Fruit fly (Drosophila melanogaster) whole organism, embryonic: Measurements from ENCODE around the gene CG7781.

ENCODE experiments used
- B-H2 ChIP-seq: fragments of 200-800 bp; sonication (Bioruptor generic); optimal IDR thresholded peaks from 2 replicates; lab custom pipeline; 2018; ENCODE audit warnings: missing biosample characterization, mild to moderate bottlenecking, missing genetic modification characterization
- BEAF-32 ChIP-seq: fragments of 200-800 bp; sonication (Bioruptor generic); optimal IDR thresholded peaks from 3 replicates; lab custom pipeline; 2017; ENCODE audit warnings: missing biosample characterization, missing genetic modification characterization, mild to moderate bottlenecking, moderate library complexity, missing genetic modification reagents
- CG10267 ChIP-seq: fragments of 200-800 bp; sonication (Bioruptor generic); optimal IDR thresholded peaks from 2 replicates; lab custom pipeline; 2018; ENCODE audit warnings: missing biosample characterization, mild to moderate bottlenecking, missing genetic modification characterization, moderate library complexity
- CG11085 ChIP-seq: fragments of 200-800 bp; sonication (Bioruptor generic); IDR thresholded peaks from 2 replicates; pipeline ENCODE4 v1.3.6; 2022; ENCODE audit warnings: missing biosample characterization, missing genetic modification characterization
- CG11723 ChIP-seq: fragments of 200-800 bp; sonication (Bioruptor generic); optimal IDR thresholded peaks from 2 replicates; lab custom pipeline; 2017; ENCODE audit warnings: missing biosample characterization, mild to moderate bottlenecking, missing genetic modification characterization
- CG12391 ChIP-seq: fragments of 200-800 bp; sonication (Bioruptor generic); optimal IDR thresholded peaks from 3 replicates; lab custom pipeline; 2018; ENCODE audit warnings: missing biosample characterization, mild to moderate bottlenecking, missing genetic modification characterization, moderate library complexity
- CG14667 ChIP-seq: fragments of 200-800 bp; sonication (Bioruptor generic); IDR thresholded peaks from 2 replicates; pipeline ENCODE4 v1.3.6; 2022; ENCODE audit warnings: missing biosample characterization, missing genetic modification characterization
- CG15601 ChIP-seq: fragments of 200-800 bp; sonication (Bioruptor generic); optimal IDR thresholded peaks from 3 replicates; lab custom pipeline; 2019; ENCODE audit warnings: missing biosample characterization, mild to moderate bottlenecking, missing genetic modification characterization, moderate library complexity
- CG16779 ChIP-seq: fragments of 200-800 bp; sonication (Bioruptor generic); IDR thresholded peaks from 2 replicates; pipeline ENCODE4 v1.3.6; 2022; ENCODE audit warnings: missing biosample characterization, missing genetic modification characterization
- CG17186 ChIP-seq: fragments of 200-800 bp; sonication (Bioruptor generic); optimal IDR thresholded peaks from 3 replicates; lab custom pipeline; 2017; ENCODE audit warnings: missing biosample characterization, missing genetic modification reagents, missing genetic modification characterization
- CG1832 ChIP-seq: fragments of 200-800 bp; sonication (Bioruptor generic); optimal IDR thresholded peaks from 2 replicates; lab custom pipeline; 2017; ENCODE audit warnings: missing biosample characterization, mild to moderate bottlenecking, missing genetic modification characterization, inconsistent platforms
- CG18764 ChIP-seq: fragments of 200-800 bp; sonication (Bioruptor generic); optimal IDR thresholded peaks from 3 replicates; lab custom pipeline; 2016; ENCODE audit warnings: missing biosample characterization, missing genetic modification characterization
- CG2875 ChIP-seq: fragments of 200-800 bp; sonication (Bioruptor generic); optimal IDR thresholded peaks from 2 replicates; lab custom pipeline; 2017; ENCODE audit warnings: missing biosample characterization, mild to moderate bottlenecking, missing genetic modification characterization, missing genetic modification reagents
- CG32772 ChIP-seq: fragments of 200-800 bp; sonication (Bioruptor generic); IDR thresholded peaks from 2 replicates; pipeline ENCODE4 v1.3.6; 2022; ENCODE audit warnings: missing biosample characterization, missing genetic modification characterization
- CG3838 ChIP-seq: fragments of 200-800 bp; sonication (Bioruptor generic); optimal IDR thresholded peaks from 3 replicates; lab custom pipeline; 2016; ENCODE audit warnings: missing biosample characterization, missing genetic modification characterization
- CG4404 ChIP-seq: fragments of 200-800 bp; sonication (Bioruptor generic); IDR thresholded peaks from 2 replicates; pipeline ENCODE4 v1.3.6; 2022; ENCODE audit warnings: missing biosample characterization, missing genetic modification characterization
- CG6654 ChIP-seq: fragments of 200-800 bp; sonication (Bioruptor generic); optimal IDR thresholded peaks from 2 replicates; lab custom pipeline; 2017; ENCODE audit warnings: missing biosample characterization, mild to moderate bottlenecking, missing genetic modification characterization
- CG6765 ChIP-seq: fragments of 200-800 bp; sonication (Bioruptor generic); optimal IDR thresholded peaks from 3 replicates; lab custom pipeline; 2017; ENCODE audit warnings: missing biosample characterization, mild to moderate bottlenecking, missing genetic modification characterization
- CG8478 ChIP-seq: fragments of >200 bp; optimal IDR thresholded peaks from 2 replicates; lab custom pipeline; 2018
- CG8765 ChIP-seq: fragments of 200-800 bp; sonication (Bioruptor generic); IDR thresholded peaks from 2 replicates; pipeline ENCODE4 v1.3.6; 2022; ENCODE audit warnings: missing biosample characterization, missing genetic modification characterization
- CG9817 ChIP-seq: fragments of 200-800 bp; sonication (Bioruptor generic); optimal IDR thresholded peaks from 2 replicates; lab custom pipeline; 2018; ENCODE audit warnings: missing biosample characterization, mild to moderate bottlenecking, missing genetic modification characterization, moderate library complexity
- Dbx ChIP-seq: fragments of 200-800 bp; sonication (Bioruptor generic); IDR thresholded peaks from 3 replicates; pipeline ENCODE4 v1.3.6; 2022; ENCODE audit warnings: missing biosample characterization, missing genetic modification characterization
- Dref ChIP-seq: fragments of 200-800 bp; sonication (Bioruptor generic); IDR thresholded peaks from 2 replicates; pipeline ENCODE4 v1.3.6; 2022; ENCODE audit warnings: missing biosample characterization, missing genetic modification characterization
- Drgx ChIP-seq: fragments of 200-800 bp; sonication (Bioruptor generic); IDR thresholded peaks from 2 replicates; pipeline ENCODE4 v1.3.6; 2022; ENCODE audit warnings: missing biosample characterization, missing genetic modification characterization
- E2f1 ChIP-seq: fragments of 200-800 bp; sonication (Bioruptor generic); IDR thresholded peaks from 2 replicates; pipeline ENCODE4 v1.3.6; 2022; ENCODE audit warnings: missing biosample characterization, missing genetic modification characterization
- Elba2 ChIP-seq: fragments of 200-800 bp; sonication (Bioruptor generic); optimal IDR thresholded peaks from 3 replicates; lab custom pipeline; 2016; ENCODE audit warnings: missing biosample characterization, missing genetic modification characterization
- H15 ChIP-seq: fragments of 200-800 bp; sonication (Bioruptor generic); IDR thresholded peaks from 3 replicates; pipeline ENCODE4 v1.3.6; 2022; ENCODE audit warnings: missing biosample characterization, missing genetic modification characterization
- Nf-YC ChIP-seq: fragments of 200-800 bp; optimal IDR thresholded peaks from 3 replicates; lab custom pipeline; 2019; ENCODE audit warnings: missing biosample characterization, mild to moderate bottlenecking, missing genetic modification characterization, moderate library complexity
- Sin3A ChIP-seq: fragments of >200 bp; optimal IDR thresholded peaks from 2 replicates; lab custom pipeline; 2018
- abd-A ChIP-seq: fragments of 200-800 bp; sonication (Bioruptor generic); optimal IDR thresholded peaks from 3 replicates; lab custom pipeline; 2019; ENCODE audit warnings: missing biosample characterization, mild to moderate bottlenecking, missing genetic modification characterization, moderate library complexity
- ac ChIP-seq: fragments of 200-800 bp; sonication (Bioruptor generic); optimal IDR thresholded peaks from 3 replicates; lab custom pipeline; 2017; ENCODE audit warnings: missing biosample characterization, mild to moderate bottlenecking, missing genetic modification characterization
- aop ChIP-seq: fragments of 200-800 bp; sonication (Bioruptor generic); IDR thresholded peaks from 2 replicates; pipeline ENCODE4 v1.3.6; 2022; ENCODE audit warnings: missing biosample characterization, missing genetic modification characterization
- az2 ChIP-seq: fragments of 200-800 bp; sonication (Bioruptor generic); optimal IDR thresholded peaks from 3 replicates; lab custom pipeline; 2016; ENCODE audit warnings: missing biosample characterization, missing genetic modification characterization
- cad ChIP-seq: fragments of >200 bp; optimal IDR thresholded peaks from 2 replicates; lab custom pipeline; 2017; ENCODE audit warnings: missing biosample characterization, missing genetic modification characterization
- cas ChIP-seq: fragments of 200-800 bp; sonication (Bioruptor generic); IDR thresholded peaks from 2 replicates; pipeline ENCODE4 v1.3.6; 2022; ENCODE audit warnings: missing biosample characterization, missing genetic modification characterization
- dmrt99B ChIP-seq: fragments of 200-800 bp; sonication (Bioruptor generic); optimal IDR thresholded peaks from 2 replicates; lab custom pipeline; 2018; ENCODE audit warnings: missing biosample characterization, mild to moderate bottlenecking, missing genetic modification characterization, moderate library complexity
- dpn ChIP-seq, 2 experiments: fragments of 200-800 bp; sonication (Bioruptor generic); optimal IDR thresholded peaks; 3 replicates each; lab custom pipeline; 2016; ENCODE audit warnings: missing biosample characterization in 2 of 2, missing genetic modification characterization in 2 of 2
- emc ChIP-seq: fragments of 200-800 bp; sonication (Bioruptor generic); optimal IDR thresholded peaks from 2 replicates; lab custom pipeline; 2016; ENCODE audit warnings: missing biosample characterization, missing genetic modification characterization
- exex ChIP-seq: fragments of 200-800 bp; sonication (Bioruptor generic); optimal IDR thresholded peaks from 4 replicates; lab custom pipeline; 2018; ENCODE audit warnings: missing biosample characterization, mild to moderate bottlenecking, missing genetic modification characterization, moderate library complexity
- ftz-f1 ChIP-seq: fragments of 200-800 bp; sonication (Bioruptor generic); optimal IDR thresholded peaks from 2 replicates; lab custom pipeline; 2016; ENCODE audit warnings: missing biosample characterization, missing genetic modification characterization
- jumu ChIP-seq: fragments of 200-800 bp; sonication (Bioruptor generic); optimal IDR thresholded peaks from 3 replicates; lab custom pipeline; 2016; ENCODE audit warnings: missing biosample characterization, missing genetic modification characterization
- kay ChIP-seq: fragments of 200-800 bp; sonication (Bioruptor generic); optimal IDR thresholded peaks from 2 replicates; lab custom pipeline; 2016; ENCODE audit warnings: missing biosample characterization, missing genetic modification characterization
- lbe ChIP-seq: fragments of 200-800 bp; sonication (Bioruptor generic); optimal IDR thresholded peaks from 2 replicates; lab custom pipeline; 2016; ENCODE audit warnings: missing biosample characterization, mild to moderate bottlenecking, missing genetic modification characterization
- maf-S ChIP-seq: fragments of 200-800 bp; sonication (Bioruptor generic); optimal IDR thresholded peaks from 2 replicates; lab custom pipeline; 2016; ENCODE audit warnings: missing biosample characterization, missing genetic modification characterization
- mld ChIP-seq: fragments of 200-800 bp; sonication (Bioruptor generic); IDR thresholded peaks from 3 replicates; pipeline ENCODE4 v1.3.6; 2022; ENCODE audit warnings: missing biosample characterization, missing genetic modification characterization; ENCODE audit not compliant: partially characterized antibody
- prd ChIP-seq, 3 experiments: fragments of >200 bp in 2 of 3; fragments of 200-800 bp in 1 of 3; sonication (Bioruptor generic) in 1 of 3; optimal IDR thresholded peaks in 2 of 3; IDR thresholded peaks in 1 of 3; 2 replicates in 2 of 3; 3 replicates in 1 of 3; pipeline versions ENCODE4 v1.3.6 to Lab custom; 2017 to 2022; ENCODE audit warnings: missing biosample characterization in 1 of 3, missing genetic modification characterization in 1 of 3
- rib ChIP-seq: fragments of 200-800 bp; sonication (Bioruptor generic); IDR thresholded peaks from 2 replicates; pipeline ENCODE4 v1.3.6; 2022; ENCODE audit warnings: missing biosample characterization, missing genetic modification characterization
- salm ChIP-seq: fragments of 200-800 bp; sonication (Bioruptor generic); optimal IDR thresholded peaks from 2 replicates; lab custom pipeline; 2018; ENCODE audit warnings: missing biosample characterization, mild to moderate bottlenecking, missing genetic modification characterization
- stc ChIP-seq: fragments of 200-800 bp; sonication (Bioruptor generic); IDR thresholded peaks from 2 replicates; pipeline ENCODE4 v1.3.6; 2022; ENCODE audit warnings: missing biosample characterization, missing genetic modification characterization
- trh ChIP-seq: fragments of 200-800 bp; sonication (Bioruptor generic); optimal IDR thresholded peaks from 2 replicates; lab custom pipeline; 2016; ENCODE audit warnings: missing biosample characterization, missing genetic modification characterization
- zfh2 ChIP-seq: fragments of 200-800 bp; sonication (Bioruptor generic); optimal IDR thresholded peaks from 2 replicates; lab custom pipeline; 2016; ENCODE audit warnings: missing biosample characterization, missing genetic modification characterization

CG7781 gene

DNA sequence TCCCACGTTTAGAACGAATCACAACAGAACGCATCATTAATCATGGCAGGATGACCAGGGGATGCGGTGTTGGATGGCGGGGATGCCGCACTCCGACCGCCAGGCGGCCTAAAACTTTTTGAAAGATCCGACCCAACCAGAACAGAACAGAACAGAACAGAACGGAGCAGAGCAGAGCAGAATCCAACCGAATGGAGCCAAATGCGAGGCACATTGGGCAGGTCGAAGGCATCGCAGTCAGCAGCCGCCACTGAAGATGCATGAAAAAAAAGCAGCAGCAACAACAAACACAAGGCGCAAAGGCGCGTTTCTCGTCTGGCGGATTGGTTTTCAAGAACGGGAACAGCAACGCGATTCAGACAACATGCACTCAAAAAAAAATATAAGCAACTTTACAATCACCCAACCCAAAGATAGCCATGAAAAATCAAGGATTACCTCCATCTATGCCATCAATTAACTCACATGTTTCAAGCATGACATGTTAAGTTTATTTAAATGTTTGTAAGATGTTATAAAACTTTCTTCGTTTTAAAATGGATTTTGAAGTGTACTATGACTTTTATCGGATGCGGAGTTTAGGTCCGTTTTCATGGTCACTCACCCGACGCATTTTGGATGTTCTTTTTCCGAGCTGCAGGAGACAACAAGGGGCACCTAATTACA, 45.7 kb downstream of the CG7781 start (continued):
- no peak for TF ChIP-seq mld
- peak; percentile 80 for TF ChIP-seq CG10267
- no peak for TF ChIP-seq cad (GFP tag; lab: Kevin White, UChicago)
- no peak for TF ChIP-seq CG14667 (GFP tag; lab: Robert Waterston, UW)
- TF ChIP-seq CG8765, result peak; percentile 69; the same call in 1 of the 2 replicates
- TF ChIP-seq B-H2 (GFP tag; lab: Kevin White, UChicago), result no peak
- TF ChIP-seq CG3838 (GFP tag; lab: Kevin White, UChicago), result peak; percentile 21
- no peak for TF ChIP-seq CG11085
- peak; percentile 58 for TF ChIP-seq CG2875 (GFP tag; lab: Kevin White, UChicago)
- TF ChIP-seq E2f1 (GFP tag; lab: Robert Waterston, UW), result peak; percentile 55; the same call in 1 of the 2 replicates
- peak; percentile 34 for TF ChIP-seq CG11723 (GFP tag; lab: Kevin White, UChicago)
- peak; percentile 24 for TF ChIP-seq CG18764 (GFP tag; lab: Kevin White, UChicago)
- TF ChIP-seq CG16779 (GFP tag; lab: Robert Waterston, UW), result no peak
- no peak for TF ChIP-seq abd-A (tag; lab: Kevin White, UChicago)
- TF ChIP-seq prd (optimal IDR thresholded peaks at IDR 0.05; lab: Kevin White, UChicago), result no peak
- TF ChIP-seq prd (GFP tag; IDR thresholded peaks at IDR 0.05; lab: Robert Waterston, UW), result peak; percentile 82; the same call in 2 of the 3 replicates
- TF ChIP-seq salm (tag; lab: Kevin White, UChicago), result no peak
- no peak for TF ChIP-seq exex (tag; lab: Kevin White, UChicago)
- peak; percentile 94 for TF ChIP-seq lbe (GFP tag; lab: Kevin White, UChicago)
- TF ChIP-seq ftz-f1 (GFP tag; lab: Kevin White, UChicago), result no peak
- peak; percentile 45 for TF ChIP-seq ac (GFP tag; lab: Kevin White, UChicago)
- peak; percentile 54 for TF ChIP-seq jumu (GFP tag; lab: Kevin White, UChicago)
- no peak for TF ChIP-seq BEAF-32 (GFP tag; lab: Kevin White, UChicago)
- peak; percentile 69 for TF ChIP-seq Drgx (GFP tag; lab: Robert Waterston, UW)
- TF ChIP-seq kay (GFP tag; lab: Kevin White, UChicago), result no peak
- no peak for TF ChIP-seq trh
- TF ChIP-seq CG8478 (lab: Kevin White, UChicago), result no peak
- TF ChIP-seq Elba2 (GFP tag; lab: Kevin White, UChicago), result no peak
- TF ChIP-seq CG12391 (tag; lab: Kevin White, UChicago), result peak; percentile 80
- no peak for TF ChIP-seq Nf-YC
- no peak for TF ChIP-seq CG9817 (tag; lab: Kevin White, UChicago)
- peak; percentile 17 for TF ChIP-seq maf-S (GFP tag; lab: Kevin White, UChicago)
- TF ChIP-seq CG6654 (GFP tag; lab: Kevin White, UChicago), result no peak
- no peak for TF ChIP-seq CG1832 (GFP tag; lab: Kevin White, UChicago)
- TF ChIP-seq zfh2 (GFP tag; lab: Kevin White, UChicago), result no peak
- TF ChIP-seq stc, result peak; percentile 50
- TF ChIP-seq CG15601 (tag; lab: Kevin White, UChicago), result peak; percentile 84
- no peak for TF ChIP-seq CG6765 (GFP tag; lab: Kevin White, UChicago)
- TF ChIP-seq cas, result no peak
- TF ChIP-seq Dref (GFP tag; lab: Robert Waterston, UW), result no peak
- TF ChIP-seq CG32772 (GFP tag; lab: Robert Waterston, UW), result 0 out of 2 replicates have a peak, but pooled peaks have one; percentile 26
- TF ChIP-seq aop, result no peak
- peak; percentile 40 to 62 for TF ChIP-seq dpn (GFP tag; optimal IDR thresholded peaks at IDR 0.05; lab: Kevin White, UChicago)
- no peak for TF ChIP-seq Sin3A
- peak; percentile 39; the same call in 1 of the 3 replicates for TF ChIP-seq H15 (GFP tag; lab: Robert Waterston, UW)
- peak; percentile 77 for TF ChIP-seq CG4404
- TF ChIP-seq emc (GFP tag; lab: Kevin White, UChicago), result no peak
- TF ChIP-seq az2 (GFP tag; lab: Kevin White, UChicago), result peak; percentile 72
- TF ChIP-seq dmrt99B (tag; lab: Kevin White, UChicago), result peak; percentile 59
- no peak for TF ChIP-seq CG17186 (GFP tag; lab: Kevin White, UChicago)
- no peak for TF ChIP-seq Dbx (GFP tag; lab: Robert Waterston, UW)
- TF ChIP-seq rib (GFP tag; lab: Robert Waterston, UW), result no peak
